Worm (Caenorhabditis elegans) whole organism, L2 larva: ENCODE measurements around the gene men-1.

Experiments used
- F13H6.1 ChIP-seq: sonication (generic microtip); optimal IDR thresholded peaks from 2 replicates; lab custom pipeline; 2016; ENCODE audit warnings: missing genetic modification characterization, missing compliant biosample characterization
- aly-2 ChIP-seq: fragments of 150-350 bp; optimal IDR thresholded peaks from 2 replicates; lab custom pipeline; 2014; ENCODE audit warnings: missing biosample characterization, missing genetic modification characterization
- ceh-16 ChIP-seq: fragments of 150-350 bp; optimal IDR thresholded peaks from 2 replicates; lab custom pipeline; 2014; ENCODE audit warnings: missing biosample characterization, missing genetic modification characterization
- fos-1 ChIP-seq: fragments of 150-350 bp; optimal IDR thresholded peaks from 2 replicates; lab custom pipeline; 2014; ENCODE audit warnings: missing biosample characterization, missing genetic modification characterization
- lin-13 ChIP-seq: fragments of 150-350 bp; optimal IDR thresholded peaks from 2 replicates; lab custom pipeline; 2014; ENCODE audit warnings: missing biosample characterization, missing genetic modification reagents, missing genetic modification characterization
- nhr-12 ChIP-seq: fragments of 150-350 bp; optimal IDR thresholded peaks from 2 replicates; lab custom pipeline; 2014; ENCODE audit warnings: missing biosample characterization, missing genetic modification characterization
- sem-4 ChIP-seq: fragments of 150-350 bp; optimal IDR thresholded peaks from 2 replicates; lab custom pipeline; 2014; ENCODE audit warnings: missing biosample characterization, missing genetic modification reagents, missing genetic modification characterization
- unc-39 ChIP-seq: fragments of 150-350 bp; optimal IDR thresholded peaks from 2 replicates; lab custom pipeline; 2014; ENCODE audit warnings: missing biosample characterization, missing genetic modification characterization

ce11 chrII:14269142-14269593 is 35.2 kb upstream of the men-1 start, which contains the start of gene Y54G11A.1:
- no peak for TF ChIP-seq nhr-12 (tag; lab: Kevin White, UChicago)
- no peak for TF ChIP-seq unc-39 (tag; lab: Kevin White, UChicago)
- no peak for TF ChIP-seq ceh-16 (tag; lab: Kevin White, UChicago)
- TF ChIP-seq F13H6.1 (tag; lab: Kevin White, UChicago), result no peak
- no peak for TF ChIP-seq sem-4
- TF ChIP-seq lin-13 (GFP tag; lab: Kevin White, UChicago), result no peak
- TF ChIP-seq fos-1, result no peak
- no peak for TF ChIP-seq aly-2 (tag; lab: Kevin White, UChicago)
